Fruit fly (Drosophila melanogaster): ENCODE measurements around the gene CG6937.

- TF ChIP-seq CTCF (optimal IDR thresholded peaks at IDR 0.05) (no peak), CG8478 (optimal IDR thresholded peaks at IDR 0.05) (no peak)
Measured at dm6 chr3R:22535945-22536344, 48.6 kb upstream of the CG6937 start.
